Worm (Caenorhabditis elegans): ENCODE measurements around the gene sdz-38.
A peak's percentile ranks its signal among the peaks of the same experiment; 100 is the strongest.

ce11 chrII:9940430-9940829 lies 41.2 kb downstream of the sdz-38 start, which contains the start of gene ufd-3:
- peak; percentile 73 for TF ChIP-seq klf-2 (GFP tag; conservative IDR thresholded peaks at IDR 0.05)
- no peak for TF ChIP-seq T22C8.4 (GFP tag; IDR thresholded peaks at IDR 0.05)
